Fruit fly (Drosophila melanogaster) whole organism, embryonic: Measurements from ENCODE around the gene CG11975.

Source experiments
- ATbp ChIP-seq: fragments of 200-800 bp; sonication (Bioruptor generic); optimal IDR thresholded peaks from 2 replicates; lab custom pipeline; 2017; ENCODE audit warnings: missing biosample characterization, mild to moderate bottlenecking, missing genetic modification characterization, missing genetic modification reagents
- Adf1 ChIP-seq: fragments of 200-800 bp; sonication (Bioruptor generic); IDR thresholded peaks from 2 replicates; pipeline ENCODE4 v1.3.6; 2022; ENCODE audit warnings: missing biosample characterization, missing genetic modification characterization
- Asciz ChIP-seq: fragments of 200-800 bp; sonication (Bioruptor generic); optimal IDR thresholded peaks from 2 replicates; lab custom pipeline; 2017; ENCODE audit warnings: missing biosample characterization, mild to moderate bottlenecking, missing genetic modification characterization, missing genetic modification reagents
- BEAF-32 ChIP-seq: fragments of 200-800 bp; sonication (Bioruptor generic); optimal IDR thresholded peaks from 3 replicates; lab custom pipeline; 2017; ENCODE audit warnings: missing biosample characterization, missing genetic modification characterization, mild to moderate bottlenecking, moderate library complexity, missing genetic modification reagents
- CG12299 ChIP-seq: fragments of 200-800 bp; sonication (Bioruptor generic); optimal IDR thresholded peaks from 2 replicates; lab custom pipeline; 2018; ENCODE audit warnings: missing biosample characterization, mild to moderate bottlenecking, missing genetic modification characterization
- CG14965 ChIP-seq: fragments of 200-800 bp; sonication (Bioruptor generic); optimal IDR thresholded peaks from 2 replicates; lab custom pipeline; 2016; ENCODE audit warnings: missing biosample characterization, missing genetic modification characterization, borderline replicate concordance
- CG1529 ChIP-seq: fragments of 200-800 bp; sonication (Bioruptor generic); optimal IDR thresholded peaks from 3 replicates; lab custom pipeline; 2018; ENCODE audit warnings: missing biosample characterization, missing genetic modification characterization
- CG15514 ChIP-seq: fragments of 200-800 bp; sonication (Bioruptor generic); optimal IDR thresholded peaks from 3 replicates; lab custom pipeline; 2017; ENCODE audit warnings: missing biosample characterization, missing genetic modification characterization, mild to moderate bottlenecking, moderate library complexity, missing genetic modification reagents
- CG17385 ChIP-seq: fragments of 200-800 bp; sonication (Bioruptor generic); optimal IDR thresholded peaks from 3 replicates; lab custom pipeline; 2018; ENCODE audit warnings: missing biosample characterization, mild to moderate bottlenecking, missing genetic modification characterization
- CG18619 ChIP-seq: fragments of 200-800 bp; sonication (Bioruptor generic); optimal IDR thresholded peaks from 3 replicates; lab custom pipeline; 2017; ENCODE audit warnings: missing biosample characterization, mild to moderate bottlenecking, missing genetic modification characterization
- CG2678 ChIP-seq: fragments of 200-800 bp; sonication (Bioruptor generic); optimal IDR thresholded peaks from 3 replicates; lab custom pipeline; 2019; ENCODE audit warnings: missing biosample characterization, mild to moderate bottlenecking, missing genetic modification characterization, moderate library complexity
- CG33213 ChIP-seq: fragments of 200-800 bp; sonication (Bioruptor generic); optimal IDR thresholded peaks from 3 replicates; lab custom pipeline; 2016; ENCODE audit warnings: missing biosample characterization, missing genetic modification characterization
- CG4404 ChIP-seq: fragments of 200-800 bp; sonication (Bioruptor generic); IDR thresholded peaks from 2 replicates; pipeline ENCODE4 v1.3.6; 2022; ENCODE audit warnings: missing biosample characterization, missing genetic modification characterization
- CG5180 ChIP-seq: fragments of 200-800 bp; sonication (Bioruptor generic); optimal IDR thresholded peaks from 3 replicates; lab custom pipeline; 2017; ENCODE audit warnings: missing biosample characterization, missing genetic modification characterization, mild to moderate bottlenecking, moderate library complexity, missing genetic modification reagents
- CG8388 ChIP-seq: fragments of 200-800 bp; sonication (Bioruptor generic); optimal IDR thresholded peaks from 2 replicates; lab custom pipeline; 2019; ENCODE audit warnings: missing biosample characterization, mild to moderate bottlenecking, missing genetic modification characterization, moderate library complexity
- CG9932 ChIP-seq: fragments of 200-800 bp; sonication (Bioruptor generic); IDR thresholded peaks from 2 replicates; pipeline ENCODE4 v1.3.6; 2022; ENCODE audit warnings: missing biosample characterization, missing genetic modification characterization
- CTCF ChIP-seq: fragments of 200-800 bp; sonication (Bioruptor generic); optimal IDR thresholded peaks from 2 replicates; lab custom pipeline; 2017; ENCODE audit warnings: missing biosample characterization, mild to moderate bottlenecking, missing genetic modification characterization, moderate library complexity
- CrebB ChIP-seq: fragments of 200-800 bp; sonication (Bioruptor generic); optimal IDR thresholded peaks from 3 replicates; lab custom pipeline; 2018; ENCODE audit warnings: missing biosample characterization, mild to moderate bottlenecking, missing genetic modification characterization
- D19A ChIP-seq: fragments of 200-800 bp; optimal IDR thresholded peaks from 3 replicates; lab custom pipeline; 2019; ENCODE audit warnings: missing biosample characterization, mild to moderate bottlenecking, missing genetic modification characterization, moderate library complexity
- D19B ChIP-seq: fragments of 200-800 bp; sonication (Bioruptor generic); optimal IDR thresholded peaks from 2 replicates; lab custom pipeline; 2017; ENCODE audit warnings: missing biosample characterization, mild to moderate bottlenecking, missing genetic modification characterization
- Dref ChIP-seq: fragments of 200-800 bp; sonication (Bioruptor generic); IDR thresholded peaks from 2 replicates; pipeline ENCODE4 v1.3.6; 2022; ENCODE audit warnings: missing biosample characterization, missing genetic modification characterization
- E2f2 ChIP-seq: fragments of 200-800 bp; sonication (Bioruptor generic); IDR thresholded peaks from 2 replicates; pipeline ENCODE4 v1.3.6; 2022; ENCODE audit warnings: missing biosample characterization, missing genetic modification characterization
- ERR ChIP-seq: fragments of 200-800 bp; sonication (Bioruptor generic); optimal IDR thresholded peaks from 2 replicates; lab custom pipeline; 2016; ENCODE audit warnings: missing biosample characterization, missing genetic modification characterization
- Hr3 ChIP-seq: fragments of 200-800 bp; sonication (Bioruptor generic); optimal IDR thresholded peaks from 3 replicates; lab custom pipeline; 2016; ENCODE audit warnings: missing biosample characterization, missing genetic modification characterization
- Lpt ChIP-seq: fragments of >200 bp; optimal IDR thresholded peaks from 2 replicates; lab custom pipeline; 2018; ENCODE audit warnings: missing biosample characterization, missing genetic modification characterization
- MBD-R2 ChIP-seq: fragments of 200-800 bp; sonication (Bioruptor generic); IDR thresholded peaks from 2 replicates; pipeline ENCODE4 v1.3.6; 2022; ENCODE audit warnings: missing biosample characterization, missing genetic modification characterization
- Mad ChIP-seq: fragments of 200-800 bp; sonication (Bioruptor generic); optimal IDR thresholded peaks from 2 replicates; lab custom pipeline; 2016; ENCODE audit warnings: missing biosample characterization, missing genetic modification characterization
- Neu2 ChIP-seq: fragments of 200-800 bp; sonication (Bioruptor generic); optimal IDR thresholded peaks from 3 replicates; lab custom pipeline; 2016; ENCODE audit warnings: missing biosample characterization, missing genetic modification characterization, borderline replicate concordance
- Optix ChIP-seq: fragments of 200-800 bp; sonication (Bioruptor generic); IDR thresholded peaks from 3 replicates; pipeline ENCODE4 v1.3.6; 2022; ENCODE audit warnings: missing biosample characterization, missing genetic modification characterization
- abd-A ChIP-seq: fragments of 200-800 bp; sonication (Bioruptor generic); optimal IDR thresholded peaks from 3 replicates; lab custom pipeline; 2019; ENCODE audit warnings: missing biosample characterization, mild to moderate bottlenecking, missing genetic modification characterization, moderate library complexity
- bab2 ChIP-seq: fragments of 200-800 bp; sonication (Bioruptor generic); optimal IDR thresholded peaks from 2 replicates; lab custom pipeline; 2016; ENCODE audit warnings: missing biosample characterization, missing genetic modification characterization
- bsh ChIP-seq, 2 experiments: fragments of 200-800 bp; sonication (Bioruptor generic); optimal IDR thresholded peaks; 2 replicates each; lab custom pipeline; 2017 to 2018; ENCODE audit warnings: mild to moderate bottlenecking in 2 of 2, missing biosample characterization in 2 of 2, missing genetic modification characterization in 2 of 2, moderate library complexity in 1 of 2
- cwo ChIP-seq: fragments of 200-800 bp; sonication (Bioruptor generic); optimal IDR thresholded peaks from 3 replicates; lab custom pipeline; 2017; ENCODE audit warnings: missing biosample characterization, missing genetic modification characterization, mild to moderate bottlenecking, moderate library complexity, missing genetic modification reagents
- danr ChIP-seq: fragments of 200-800 bp; sonication (Bioruptor generic); IDR thresholded peaks from 2 replicates; pipeline ENCODE4 v1.3.6; 2022; ENCODE audit warnings: missing biosample characterization, missing genetic modification characterization
- fd96Cb ChIP-seq: fragments of 200-800 bp; sonication (Bioruptor generic); optimal IDR thresholded peaks from 2 replicates; lab custom pipeline; 2018; ENCODE audit warnings: missing biosample characterization, mild to moderate bottlenecking, missing genetic modification characterization, moderate library complexity
- gt ChIP-seq: fragments of 200-800 bp; sonication (Bioruptor generic); IDR thresholded peaks from 2 replicates; pipeline ENCODE4 v1.3.6; 2022; ENCODE audit warnings: missing biosample characterization, missing genetic modification characterization
- hkb ChIP-seq, 2 experiments: fragments of 200-800 bp in 1 of 2; fragments of >200 bp in 1 of 2; sonication (Bioruptor generic) in 1 of 2; IDR thresholded peaks in 1 of 2; optimal IDR thresholded peaks in 1 of 2; 2 replicates each; pipeline versions ENCODE4 v1.3.6 to Lab custom; 2017 to 2022; ENCODE audit warnings: missing biosample characterization in 1 of 2, missing genetic modification characterization in 1 of 2
- hth ChIP-seq: fragments of >200 bp; optimal IDR thresholded peaks from 2 replicates; lab custom pipeline; 2017; ENCODE audit warnings: inconsistent platforms
- lilli ChIP-seq: fragments of 200-800 bp; sonication (Bioruptor generic); optimal IDR thresholded peaks from 3 replicates; lab custom pipeline; 2016; ENCODE audit warnings: missing biosample characterization, missing genetic modification characterization
- maf-S ChIP-seq: fragments of 200-800 bp; sonication (Bioruptor generic); optimal IDR thresholded peaks from 2 replicates; lab custom pipeline; 2016; ENCODE audit warnings: missing biosample characterization, missing genetic modification characterization
- odd ChIP-seq: fragments of 200-800 bp; sonication (Bioruptor generic); optimal IDR thresholded peaks from 2 replicates; lab custom pipeline; 2017; ENCODE audit warnings: missing biosample characterization, mild to moderate bottlenecking, missing genetic modification characterization
- pnt ChIP-seq: fragments of 200-800 bp; sonication (Bioruptor generic); optimal IDR thresholded peaks from 3 replicates; lab custom pipeline; 2016; ENCODE audit warnings: missing biosample characterization, missing genetic modification characterization
- pzg ChIP-seq: fragments of 200-800 bp; sonication (Bioruptor generic); optimal IDR thresholded peaks from 3 replicates; lab custom pipeline; 2018; ENCODE audit warnings: missing biosample characterization, mild to moderate bottlenecking, missing genetic modification characterization, moderate library complexity
- repo ChIP-seq: fragments of 200-800 bp; sonication (Bioruptor generic); optimal IDR thresholded peaks from 2 replicates; lab custom pipeline; 2016; ENCODE audit warnings: missing biosample characterization, missing genetic modification characterization
- schlank ChIP-seq: fragments of 200-800 bp; sonication (Bioruptor generic); optimal IDR thresholded peaks from 2 replicates; lab custom pipeline; 2018; ENCODE audit warnings: missing biosample characterization, mild to moderate bottlenecking, missing genetic modification characterization
- sd ChIP-seq: fragments of 200-800 bp; sonication (Bioruptor generic); optimal IDR thresholded peaks from 3 replicates; lab custom pipeline; 2018; ENCODE audit warnings: missing biosample characterization, mild to moderate bottlenecking, missing genetic modification characterization, moderate library complexity
- sisA ChIP-seq: fragments of 200-800 bp; sonication (Bioruptor generic); IDR thresholded peaks from 2 replicates; pipeline ENCODE4 v1.3.6; 2022; ENCODE audit warnings: missing biosample characterization, missing genetic modification characterization
- trem ChIP-seq: fragments of 200-800 bp; optimal IDR thresholded peaks from 3 replicates; lab custom pipeline; 2019; ENCODE audit warnings: missing biosample characterization, mild to moderate bottlenecking, missing genetic modification characterization, moderate library complexity
- usp ChIP-seq: fragments of >200 bp; optimal IDR thresholded peaks from 2 replicates; lab custom pipeline; 2017; ENCODE audit warnings: missing biosample characterization, missing genetic modification characterization
- zen ChIP-seq: fragments of 200-800 bp; sonication (Bioruptor generic); optimal IDR thresholded peaks from 3 replicates; lab custom pipeline; 2018; ENCODE audit warnings: missing biosample characterization, mild to moderate bottlenecking, missing genetic modification characterization, moderate library complexity
- zen2 ChIP-seq: fragments of 200-800 bp; sonication (Bioruptor generic); IDR thresholded peaks from 3 replicates; pipeline ENCODE4 v1.3.6; 2022; ENCODE audit warnings: missing biosample characterization, missing genetic modification characterization; ENCODE audit not compliant: partially characterized antibody

Gene CG11975

DNA sequence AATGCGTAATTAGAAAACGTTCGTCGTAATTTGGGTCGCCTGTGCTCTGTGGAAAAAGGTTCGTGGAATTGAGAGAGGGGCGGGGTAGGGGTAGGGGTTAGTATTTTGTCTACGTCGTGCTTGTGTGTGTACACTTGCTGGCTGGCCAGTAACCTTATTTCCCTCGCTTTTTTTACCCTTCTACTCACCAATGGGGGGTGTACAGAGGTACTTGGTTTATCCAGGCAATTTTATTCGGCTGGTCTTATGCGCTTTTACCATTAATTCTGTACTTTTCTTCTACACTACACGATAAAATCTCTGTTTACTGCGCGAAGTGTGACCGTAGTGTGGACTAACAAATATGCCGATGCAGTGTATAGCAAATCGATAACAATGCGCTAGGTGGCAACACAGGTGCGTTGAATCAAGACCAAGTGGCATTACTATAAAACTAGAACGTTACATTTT lies 26.7 kb downstream of the CG11975 start, which contains the start of gene tgo (continued):
- no peak for TF ChIP-seq CG17385 (GFP tag; lab: Kevin White, UChicago)
- TF ChIP-seq CTCF (GFP tag; lab: Kevin White, UChicago), result peak; percentile 42
- TF ChIP-seq D19B, result no peak
- TF ChIP-seq Mad (GFP tag; lab: Kevin White, UChicago), result peak; percentile 11
- peak; percentile 96 for TF ChIP-seq pzg (GFP tag; lab: Kevin White, UChicago)
- TF ChIP-seq CG18619 (GFP tag; lab: Kevin White, UChicago), result no peak
- peak; percentile 1 for TF ChIP-seq odd (GFP tag; lab: Kevin White, UChicago)
- TF ChIP-seq D19A (tag; lab: Kevin White, UChicago), result no peak
- TF ChIP-seq CG9932 (GFP tag; lab: Robert Waterston, UW), result no peak
- no peak for TF ChIP-seq maf-S
- TF ChIP-seq hkb (optimal IDR thresholded peaks at IDR 0.05; lab: Kevin White, UChicago), result no peak
- no peak for TF ChIP-seq hkb (GFP tag; IDR thresholded peaks at IDR 0.05; lab: Robert Waterston, UW)
- peak; percentile 64 for TF ChIP-seq E2f2
- no peak for TF ChIP-seq CG4404 (GFP tag; lab: Robert Waterston, UW)
- TF ChIP-seq CG2678 (tag; lab: Kevin White, UChicago), result no peak
- TF ChIP-seq CG15514 (GFP tag; lab: Kevin White, UChicago), result peak; percentile 75
- TF ChIP-seq ATbp, result no peak
- TF ChIP-seq CG1529, result no peak
- TF ChIP-seq BEAF-32 (GFP tag; lab: Kevin White, UChicago), result peak; percentile 65
- peak; percentile 89 for TF ChIP-seq Dref (GFP tag; lab: Robert Waterston, UW)
- TF ChIP-seq bsh (GFP tag; optimal IDR thresholded peaks at IDR 0.05; lab: Kevin White, UChicago), result no peak
- TF ChIP-seq usp (GFP tag; lab: Kevin White, UChicago), result no peak
- peak; percentile 24; the same call in 1 of the 2 replicates for TF ChIP-seq Adf1 (GFP tag; lab: Robert Waterston, UW)
- TF ChIP-seq CG14965, result no peak
- no peak for TF ChIP-seq Asciz (GFP tag; lab: Kevin White, UChicago)
- no peak for TF ChIP-seq ERR (GFP tag; lab: Kevin White, UChicago)
- no peak for TF ChIP-seq repo (GFP tag; lab: Kevin White, UChicago)
- TF ChIP-seq CG12299, result no peak
- TF ChIP-seq sd, result peak; percentile 71
- TF ChIP-seq schlank (tag; lab: Kevin White, UChicago), result no peak
- TF ChIP-seq Optix (GFP tag; lab: Robert Waterston, UW), result no peak
- no peak for TF ChIP-seq pnt
- TF ChIP-seq MBD-R2, result peak; percentile 48
- no peak for TF ChIP-seq Neu2 (GFP tag; lab: Kevin White, UChicago)
- no peak for TF ChIP-seq fd96Cb (tag; lab: Kevin White, UChicago)
- TF ChIP-seq gt (GFP tag; lab: Robert Waterston, UW), result no peak
- no peak for TF ChIP-seq CG8388
- no peak for TF ChIP-seq abd-A (tag; lab: Kevin White, UChicago)
- TF ChIP-seq cwo, result no peak
- TF ChIP-seq Hr3, result no peak
- TF ChIP-seq zen2 (GFP tag; lab: Robert Waterston, UW), result no peak
- TF ChIP-seq CG5180, result no peak
- TF ChIP-seq hth (lab: Kevin White, UChicago), result no peak
- peak; percentile 17 for TF ChIP-seq CG33213 (GFP tag; lab: Kevin White, UChicago)
- no peak for TF ChIP-seq lilli
- TF ChIP-seq sisA (GFP tag; lab: Robert Waterston, UW), result no peak
- TF ChIP-seq danr, result no peak
- TF ChIP-seq trem (tag; lab: Kevin White, UChicago), result peak; percentile 73
- TF ChIP-seq CrebB (tag; lab: Kevin White, UChicago), result peak; percentile 13
- no peak for TF ChIP-seq zen (tag; lab: Kevin White, UChicago)
- no peak for TF ChIP-seq bab2
- TF ChIP-seq Lpt (GFP tag; lab: Kevin White, UChicago), result no peak
